Fruit fly (Drosophila melanogaster) whole organism, embryonic: Measurements from ENCODE around the gene cue.

Source experiments
- Atf-2 ChIP-seq: fragments of 200-800 bp; sonication (Bioruptor generic); optimal IDR thresholded peaks from 2 replicates; lab custom pipeline; 2016; ENCODE audit warnings: missing biosample characterization, missing genetic modification characterization
- CG10321 ChIP-seq: fragments of 200-800 bp; sonication (Bioruptor generic); IDR thresholded peaks from 2 replicates; pipeline ENCODE4 v1.3.6; 2022; ENCODE audit warnings: missing biosample characterization, missing genetic modification characterization
- CG10366 ChIP-seq: fragments of 200-800 bp; sonication (Bioruptor generic); IDR thresholded peaks from 2 replicates; pipeline ENCODE4 v1.3.6; 2022; ENCODE audit warnings: missing biosample characterization, missing genetic modification characterization
- CG11695 ChIP-seq: fragments of 200-800 bp; sonication (Bioruptor generic); IDR thresholded peaks from 3 replicates; pipeline ENCODE4 v1.3.6; 2022; ENCODE audit warnings: missing biosample characterization, missing genetic modification characterization
- CG12769 ChIP-seq: fragments of 200-800 bp; sonication (Bioruptor generic); optimal IDR thresholded peaks from 2 replicates; lab custom pipeline; 2019; ENCODE audit warnings: missing biosample characterization, mild to moderate bottlenecking, missing genetic modification characterization, moderate library complexity
- CG13624 ChIP-seq: fragments of 200-800 bp; sonication (Bioruptor generic); optimal IDR thresholded peaks from 2 replicates; lab custom pipeline; 2016; ENCODE audit warnings: missing biosample characterization, missing genetic modification characterization
- CG1529 ChIP-seq: fragments of 200-800 bp; sonication (Bioruptor generic); optimal IDR thresholded peaks from 3 replicates; lab custom pipeline; 2018; ENCODE audit warnings: missing biosample characterization, missing genetic modification characterization
- CG17829 ChIP-seq: fragments of 200-800 bp; optimal IDR thresholded peaks from 2 replicates; lab custom pipeline; 2019; ENCODE audit warnings: missing biosample characterization, mild to moderate bottlenecking, missing genetic modification characterization, moderate library complexity
- CG18262 ChIP-seq: fragments of 200-800 bp; optimal IDR thresholded peaks from 3 replicates; lab custom pipeline; 2019; ENCODE audit warnings: missing biosample characterization, mild to moderate bottlenecking, missing genetic modification characterization, moderate library complexity
- CG18476 ChIP-seq: fragments of 200-800 bp; sonication (Bioruptor generic); optimal IDR thresholded peaks from 2 replicates; lab custom pipeline; 2016; ENCODE audit warnings: missing biosample characterization, mild to moderate bottlenecking, missing genetic modification characterization
- CG30431 ChIP-seq: fragments of 200-800 bp; sonication (Bioruptor generic); optimal IDR thresholded peaks from 2 replicates; lab custom pipeline; 2017; ENCODE audit warnings: missing biosample characterization, missing genetic modification characterization
- CG31224 ChIP-seq: fragments of 200-800 bp; sonication (Bioruptor generic); IDR thresholded peaks from 2 replicates; pipeline ENCODE4 v1.3.6; 2022; ENCODE audit warnings: missing biosample characterization, missing genetic modification characterization
- CG34224 ChIP-seq: fragments of 200-800 bp; sonication (Bioruptor generic); IDR thresholded peaks from 3 replicates; pipeline ENCODE4 v1.3.6; 2022; ENCODE audit warnings: missing biosample characterization, missing genetic modification characterization; ENCODE audit not compliant: partially characterized antibody
- CG34422 ChIP-seq: fragments of 200-800 bp; sonication (Bioruptor generic); IDR thresholded peaks from 3 replicates; pipeline ENCODE4 v1.3.6; 2022; ENCODE audit warnings: missing biosample characterization, missing genetic modification characterization
- CG42726 ChIP-seq: fragments of 200-800 bp; sonication (Bioruptor generic); IDR thresholded peaks from 2 replicates; pipeline ENCODE4 v1.3.6; 2022; ENCODE audit warnings: missing biosample characterization, missing genetic modification characterization; ENCODE audit not compliant: partially characterized antibody
- CG4282 ChIP-seq: fragments of 200-800 bp; sonication (Bioruptor generic); optimal IDR thresholded peaks from 2 replicates; lab custom pipeline; 2016; ENCODE audit warnings: missing biosample characterization, missing genetic modification characterization
- CG43689 ChIP-seq: fragments of 200-800 bp; sonication (Bioruptor generic); IDR thresholded peaks from 2 replicates; pipeline ENCODE4 v1.3.6; 2022; ENCODE audit warnings: missing biosample characterization, missing genetic modification characterization
- CG4820 ChIP-seq: fragments of 200-800 bp; sonication (Bioruptor generic); optimal IDR thresholded peaks from 3 replicates; lab custom pipeline; 2016; ENCODE audit warnings: missing biosample characterization, missing genetic modification characterization
- CG6683 ChIP-seq: fragments of 200-800 bp; sonication (Bioruptor generic); optimal IDR thresholded peaks from 2 replicates; lab custom pipeline; 2017; ENCODE audit warnings: missing biosample characterization, mild to moderate bottlenecking, missing genetic modification characterization, missing genetic modification reagents
- CG6689 ChIP-seq: fragments of 200-800 bp; sonication (Bioruptor generic); IDR thresholded peaks from 2 replicates; pipeline ENCODE4 v1.3.6; 2022; ENCODE audit warnings: missing biosample characterization, missing genetic modification characterization
- CG6813 ChIP-seq: fragments of 200-800 bp; sonication (Bioruptor generic); optimal IDR thresholded peaks from 2 replicates; lab custom pipeline; 2017; ENCODE audit warnings: missing biosample characterization, missing genetic modification characterization, mild to moderate bottlenecking, moderate library complexity, missing genetic modification reagents
- CG7839 ChIP-seq: fragments of 200-800 bp; sonication (Bioruptor generic); optimal IDR thresholded peaks from 3 replicates; lab custom pipeline; 2018; ENCODE audit warnings: missing biosample characterization, mild to moderate bottlenecking, missing genetic modification characterization, moderate library complexity
- CG9817 ChIP-seq: fragments of 200-800 bp; sonication (Bioruptor generic); optimal IDR thresholded peaks from 2 replicates; lab custom pipeline; 2018; ENCODE audit warnings: missing biosample characterization, mild to moderate bottlenecking, missing genetic modification characterization, moderate library complexity
- CG9876 ChIP-seq: fragments of 200-800 bp; sonication (Bioruptor generic); optimal IDR thresholded peaks from 2 replicates; lab custom pipeline; 2016; ENCODE audit warnings: missing biosample characterization, missing genetic modification characterization
- CG9932 ChIP-seq: fragments of 200-800 bp; sonication (Bioruptor generic); IDR thresholded peaks from 2 replicates; pipeline ENCODE4 v1.3.6; 2022; ENCODE audit warnings: missing biosample characterization, missing genetic modification characterization
- CkIIα-i1 ChIP-seq: fragments of 200-800 bp; sonication (Bioruptor generic); IDR thresholded peaks from 2 replicates; pipeline ENCODE4 v1.3.6; 2022; ENCODE audit warnings: missing biosample characterization, missing genetic modification characterization
- Dp ChIP-seq: fragments of 200-800 bp; sonication (Bioruptor generic); optimal IDR thresholded peaks from 2 replicates; lab custom pipeline; 2018; ENCODE audit warnings: missing biosample characterization, mild to moderate bottlenecking, missing genetic modification characterization, moderate library complexity
- Eip74EF ChIP-seq, 2 experiments: fragments of 200-800 bp in 1 of 2; fragments of >200 bp in 1 of 2; sonication (Bioruptor generic) in 1 of 2; optimal IDR thresholded peaks; 2 replicates each; lab custom pipeline; 2017 to 2019; ENCODE audit warnings: missing biosample characterization in 2 of 2, missing genetic modification characterization in 2 of 2, mild to moderate bottlenecking in 1 of 2, moderate library complexity in 1 of 2
- Ets65A ChIP-seq: fragments of 200-800 bp; sonication (Bioruptor generic); peaks from one replicate; lab custom pipeline; 2016; ENCODE audit warnings: missing biosample characterization, missing genetic modification characterization
- Hmr ChIP-seq: fragments of 200-800 bp; sonication (Bioruptor generic); optimal IDR thresholded peaks from 3 replicates; lab custom pipeline; 2017; ENCODE audit warnings: mild to moderate bottlenecking, missing biosample characterization, missing genetic modification reagents, missing genetic modification characterization
- Hsf ChIP-seq: fragments of 200-800 bp; sonication (Bioruptor generic); optimal IDR thresholded peaks from 3 replicates; lab custom pipeline; 2016; ENCODE audit warnings: missing biosample characterization, missing genetic modification characterization
- Meics ChIP-seq: fragments of 200-800 bp; sonication (Bioruptor generic); optimal IDR thresholded peaks from 2 replicates; lab custom pipeline; 2017; ENCODE audit warnings: missing biosample characterization, mild to moderate bottlenecking, missing genetic modification characterization
- Myb ChIP-seq: fragments of 200-800 bp; sonication (Bioruptor generic); optimal IDR thresholded peaks from 2 replicates; lab custom pipeline; 2016; ENCODE audit warnings: missing biosample characterization, missing genetic modification characterization
- NC2β ChIP-seq: fragments of 200-800 bp; sonication (Bioruptor generic); optimal IDR thresholded peaks from 2 replicates; lab custom pipeline; 2016; ENCODE audit warnings: missing biosample characterization, missing genetic modification characterization
- Nf-YB ChIP-seq: fragments of 200-800 bp; sonication (Bioruptor generic); optimal IDR thresholded peaks from 3 replicates; lab custom pipeline; 2019; ENCODE audit warnings: missing biosample characterization, mild to moderate bottlenecking, missing genetic modification characterization, moderate library complexity
- Rx ChIP-seq: fragments of 200-800 bp; sonication (Bioruptor generic); IDR thresholded peaks from 2 replicates; pipeline ENCODE4 v1.3.6; 2022; ENCODE audit warnings: missing biosample characterization, missing genetic modification characterization
- Taf1 ChIP-seq: fragments of 200-800 bp; sonication (Bioruptor generic); IDR thresholded peaks from 2 replicates; pipeline ENCODE4 v1.3.6; 2022; ENCODE audit warnings: missing biosample characterization, missing genetic modification characterization
- Usf ChIP-seq: fragments of 200-800 bp; sonication (Bioruptor generic); optimal IDR thresholded peaks from 2 replicates; lab custom pipeline; 2017; ENCODE audit warnings: missing genotype, missing biosample characterization, missing genetic modification characterization
- ac ChIP-seq: fragments of 200-800 bp; sonication (Bioruptor generic); optimal IDR thresholded peaks from 3 replicates; lab custom pipeline; 2017; ENCODE audit warnings: missing biosample characterization, mild to moderate bottlenecking, missing genetic modification characterization
- bigmax ChIP-seq: fragments of 200-800 bp; sonication (Bioruptor generic); optimal IDR thresholded peaks from 2 replicates; lab custom pipeline; 2018; ENCODE audit warnings: missing biosample characterization, mild to moderate bottlenecking, missing genetic modification characterization
- bsh ChIP-seq, 2 experiments: fragments of 200-800 bp; sonication (Bioruptor generic); optimal IDR thresholded peaks; 2 replicates each; lab custom pipeline; 2017 to 2018; ENCODE audit warnings: mild to moderate bottlenecking in 2 of 2, missing biosample characterization in 2 of 2, missing genetic modification characterization in 2 of 2, moderate library complexity in 1 of 2
- cad ChIP-seq: fragments of >200 bp; optimal IDR thresholded peaks from 2 replicates; lab custom pipeline; 2017; ENCODE audit warnings: missing biosample characterization, missing genetic modification characterization
- chn ChIP-seq: fragments of 200-800 bp; sonication (Bioruptor generic); optimal IDR thresholded peaks from 2 replicates; lab custom pipeline; 2016; ENCODE audit warnings: missing biosample characterization, missing genetic modification characterization
- disco-r ChIP-seq: fragments of 200-800 bp; sonication (Bioruptor generic); optimal IDR thresholded peaks from 2 replicates; lab custom pipeline; 2016; ENCODE audit warnings: missing biosample characterization, missing genetic modification characterization
- dmrt11E ChIP-seq: fragments of 200-800 bp; sonication (Bioruptor generic); optimal IDR thresholded peaks from 3 replicates; lab custom pipeline; 2018; ENCODE audit warnings: missing biosample characterization, mild to moderate bottlenecking, missing genetic modification characterization, moderate library complexity
- gro ChIP-seq: fragments of 200-800 bp; sonication (Bioruptor generic); optimal IDR thresholded peaks from 2 replicates; lab custom pipeline; 2016; ENCODE audit warnings: missing biosample characterization, missing genetic modification characterization
- jumu ChIP-seq: fragments of 200-800 bp; sonication (Bioruptor generic); optimal IDR thresholded peaks from 3 replicates; lab custom pipeline; 2016; ENCODE audit warnings: missing biosample characterization, missing genetic modification characterization
- kni ChIP-seq: fragments of 200-800 bp; sonication (Bioruptor generic); optimal IDR thresholded peaks from 3 replicates; lab custom pipeline; 2017; ENCODE audit warnings: mild to moderate bottlenecking, missing biosample characterization, missing genetic modification reagents, missing genetic modification characterization
- pita ChIP-seq: fragments of 200-800 bp; sonication (Bioruptor generic); optimal IDR thresholded peaks from 2 replicates; lab custom pipeline; 2017; ENCODE audit warnings: missing biosample characterization, mild to moderate bottlenecking, missing genetic modification characterization
- toy ChIP-seq: fragments of 200-800 bp; sonication (Bioruptor generic); IDR thresholded peaks from 2 replicates; pipeline ENCODE4 v1.3.6; 2022; ENCODE audit warnings: missing biosample characterization, missing genetic modification characterization
- trem ChIP-seq: fragments of 200-800 bp; optimal IDR thresholded peaks from 3 replicates; lab custom pipeline; 2019; ENCODE audit warnings: missing biosample characterization, mild to moderate bottlenecking, missing genetic modification characterization, moderate library complexity
- tup ChIP-seq: fragments of 200-800 bp; sonication (Bioruptor generic); optimal IDR thresholded peaks from 2 replicates; lab custom pipeline; 2016; ENCODE audit warnings: missing biosample characterization, mild to moderate bottlenecking, missing genetic modification characterization, moderate library complexity

Gene cue

dm6 chr3L:1549148-1549547, 32.1 kb upstream of the cue start (continued):
- TF ChIP-seq CG17829 (no peak), CG34224 (GFP tag; lab: Robert Waterston, UW) (no peak), NC2β (GFP tag; lab: Kevin White, UChicago) (no peak), Eip74EF (GFP tag; optimal IDR thresholded peaks at IDR 0.05; lab: Kevin White, UChicago) (no peak), ac (GFP tag; lab: Kevin White, UChicago) (no peak), CG10366 (GFP tag; lab: Robert Waterston, UW) (peak; percentile 25), CG42726 (no peak), disco-r (GFP tag; lab: Kevin White, UChicago) (no peak), Usf (GFP tag; lab: Kevin White, UChicago) (no peak), CG1529 (GFP tag; lab: Kevin White, UChicago) (no peak), CG30431 (no peak), Nf-YB (GFP tag; lab: Kevin White, UChicago) (no peak), CG12769 (tag; lab: Kevin White, UChicago) (peak; percentile 81), dmrt11E (tag; lab: Kevin White, UChicago) (no peak), CG13624 (GFP tag; lab: Kevin White, UChicago) (peak; percentile 13), CkIIα-i1 (GFP tag; lab: Robert Waterston, UW) (no peak), CG9932 (GFP tag; lab: Robert Waterston, UW) (peak; percentile 30; the same call in 1 of the 2 replicates), Rx (GFP tag; lab: Robert Waterston, UW) (no peak), bsh (GFP tag; optimal IDR thresholded peaks at IDR 0.05; lab: Kevin White, UChicago) (no peak), Hsf (no peak), Taf1 (GFP tag; lab: Robert Waterston, UW) (0 out of 2 replicates have a peak, but pooled peaks have one; percentile 8), CG4820 (GFP tag; lab: Kevin White, UChicago) (no peak), Ets65A (GFP tag; lab: Kevin White, UChicago) (no peak), gro (no peak), CG18262 (tag; lab: Kevin White, UChicago) (no peak), Dp (GFP tag; lab: Kevin White, UChicago) (no peak), CG6813 (peak; percentile 32), CG9817 (tag; lab: Kevin White, UChicago) (peak; percentile 2), Myb (GFP tag; lab: Kevin White, UChicago) (no peak), bigmax (GFP tag; lab: Kevin White, UChicago) (no peak), kni (GFP tag; lab: Kevin White, UChicago) (peak; percentile 68), CG7839 (tag; lab: Kevin White, UChicago) (peak; percentile 32), CG31224 (GFP tag; lab: Robert Waterston, UW) (no peak), CG9876 (GFP tag; lab: Kevin White, UChicago) (no peak), CG11695 (GFP tag; lab: Robert Waterston, UW) (no peak), toy (no peak), CG6683 (GFP tag; lab: Kevin White, UChicago) (no peak), Meics (GFP tag; lab: Kevin White, UChicago) (peak; percentile 41), CG18476 (GFP tag; lab: Kevin White, UChicago) (no peak), cad (GFP tag; lab: Kevin White, UChicago) (no peak), CG6689 (GFP tag; lab: Robert Waterston, UW) (0 out of 2 replicates have a peak, but pooled peaks have one; percentile 20), tup (GFP tag; lab: Kevin White, UChicago) (no peak), pita (GFP tag; lab: Kevin White, UChicago) (no peak), Atf-2 (GFP tag; lab: Kevin White, UChicago) (no peak), chn (GFP tag; lab: Kevin White, UChicago) (peak; percentile 14), trem (tag; lab: Kevin White, UChicago) (no peak), CG4282 (GFP tag; lab: Kevin White, UChicago) (peak; percentile 22), CG34422 (GFP tag; lab: Robert Waterston, UW) (peak; percentile 18; the same call in 1 of the 3 replicates), Hmr (no peak), CG43689 (GFP tag; lab: Robert Waterston, UW) (no peak), CG10321 (GFP tag; lab: Robert Waterston, UW) (no peak), jumu (GFP tag; lab: Kevin White, UChicago) (no peak)
